Worm (Caenorhabditis elegans) whole organism, young adult: ENCODE measurements around the gene trr-1.

Experiments
- C06A6.2 ChIP-seq: fragments of 200-800 bp; sonication (Bioruptor generic); conservative IDR thresholded peaks from 2 replicates; pipeline ENCODE4 v1.3.6; 2022; ENCODE audit warnings: missing genetic modification characterization, missing compliant biosample characterization
- F57C9.4 ChIP-seq: sonication (generic microtip); optimal IDR thresholded peaks from 2 replicates; lab custom pipeline; 2017; ENCODE audit warnings: mild to moderate bottlenecking, missing genetic modification characterization, missing compliant biosample characterization
- T07F8.4 ChIP-seq: sonication (generic microtip); optimal IDR thresholded peaks from 2 replicates; lab custom pipeline; 2016; ENCODE audit warnings: mild to moderate bottlenecking, missing genetic modification characterization, moderate library complexity, missing compliant biosample characterization
- dpl-1 ChIP-seq: fragments of 150-350 bp; optimal IDR thresholded peaks from 2 replicates; lab custom pipeline; 2014; ENCODE audit warnings: missing biosample characterization, missing genetic modification reagents, missing genetic modification characterization
- nhr-80 ChIP-seq: sonication (generic microtip); optimal IDR thresholded peaks from 2 replicates; lab custom pipeline; 2016; ENCODE audit warnings: missing genetic modification characterization, missing compliant biosample characterization
- unc-62 ChIP-seq: fragments of 150-350 bp; optimal IDR thresholded peaks from 2 replicates; lab custom pipeline; 2014; ENCODE audit warnings: missing biosample characterization, missing genetic modification reagents, missing genetic modification characterization
- ztf-6 ChIP-seq: fragments of 200-800 bp; sonication (Bioruptor generic); IDR thresholded peaks from 2 replicates; pipeline ENCODE4 v1.3.6; 2022; ENCODE audit warnings: missing genetic modification reagents, missing genetic modification characterization, missing compliant biosample characterization

ce11 chrII:11675877-11676473, at the start of gene trr-1, which contains the start of gene C47D12.2:
- peak; percentile 56 for TF ChIP-seq dpl-1 (GFP tag; lab: Kevin White, UChicago)
- no peak for TF ChIP-seq C06A6.2 (GFP tag; lab: Robert Waterston, UW)
- peak; percentile 42 for TF ChIP-seq nhr-80 (tag; lab: Kevin White, UChicago)
- TF ChIP-seq unc-62 (GFP tag; lab: Kevin White, UChicago), result no peak
- TF ChIP-seq T07F8.4 (tag; lab: Kevin White, UChicago), result no peak
- no peak for TF ChIP-seq F57C9.4 (tag; lab: Kevin White, UChicago)
- no peak for TF ChIP-seq ztf-6 (GFP tag; lab: Robert Waterston, UW)
